Worm (Caenorhabditis elegans) whole organism, L1 larva: ENCODE data around the gene pitr-1.

Experiments used
- aly-2 ChIP-seq: fragments of 150-350 bp; optimal IDR thresholded peaks from 2 replicates; lab custom pipeline; 2014; ENCODE audit warnings: missing biosample characterization, missing genetic modification characterization
- ceh-63 ChIP-seq: fragments of 200-800 bp; sonication (Bioruptor generic); optimal IDR thresholded peaks from 2 replicates; lab custom pipeline; 2018; ENCODE audit warnings: mild to moderate bottlenecking, missing genetic modification characterization, missing compliant biosample characterization
- ceh-90 ChIP-seq: sonication (generic microtip); optimal IDR thresholded peaks from 2 replicates; lab custom pipeline; 2016; ENCODE audit warnings: missing genetic modification characterization, missing compliant biosample characterization
- lir-3 ChIP-seq: sonication (generic microtip); optimal IDR thresholded peaks from 2 replicates; lab custom pipeline; 2016; ENCODE audit warnings: mild to moderate bottlenecking, missing genetic modification characterization, moderate library complexity, missing compliant biosample characterization; ENCODE audit not compliant: poor library complexity
- nhr-11 ChIP-seq: fragments of 150-350 bp; optimal IDR thresholded peaks from 2 replicates; lab custom pipeline; 2014; ENCODE audit warnings: missing biosample characterization, missing genetic modification characterization
- nhr-12 ChIP-seq: sonication (generic microtip); optimal IDR thresholded peaks from 2 replicates; lab custom pipeline; 2017; ENCODE audit warnings: missing biosample characterization, missing genetic modification characterization
- nhr-237 ChIP-seq: fragments of 150-350 bp; optimal IDR thresholded peaks from 2 replicates; lab custom pipeline; 2014; ENCODE audit warnings: missing biosample characterization, missing genetic modification characterization
- nhr-85 ChIP-seq: sonication (generic microtip); peaks from one replicate; lab custom pipeline; 2016; ENCODE audit warnings: missing genetic modification characterization, inconsistent platforms, missing compliant biosample characterization
- pax-3 ChIP-seq: fragments of 200-800 bp; sonication (Bioruptor generic); optimal IDR thresholded peaks from 2 replicates; lab custom pipeline; 2018; ENCODE audit warnings: mild to moderate bottlenecking, missing genetic modification characterization, moderate library complexity, missing compliant biosample characterization
- ztf-11 ChIP-seq, 2 experiments: sonication (generic microtip); optimal IDR thresholded peaks; 2 replicates each; lab custom pipeline; 2016 to 2017; ENCODE audit warnings: missing genetic modification characterization in 2 of 2, missing biosample characterization in 1 of 2, missing compliant biosample characterization in 1 of 2

DNA sequence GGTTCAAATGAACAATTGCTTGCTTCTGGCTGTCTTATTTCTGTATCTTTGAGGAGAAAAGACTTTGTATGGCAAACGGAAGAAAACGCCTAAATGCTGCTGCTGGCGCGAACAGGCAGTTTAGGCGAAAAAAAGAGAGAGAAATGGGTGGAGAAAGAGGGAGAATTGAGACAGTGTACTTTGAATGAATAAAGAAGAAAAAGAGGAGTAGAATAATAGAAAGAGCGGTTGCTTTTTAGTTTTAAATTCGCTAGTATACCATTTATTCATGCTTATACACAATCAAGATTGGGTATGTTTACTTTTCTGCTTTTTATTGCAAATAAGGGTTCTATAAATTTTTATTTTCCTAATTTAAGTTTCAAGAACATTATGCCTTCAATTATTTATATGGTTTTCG is 45.5 kb downstream of the pitr-1 start:
- TF ChIP-seq ceh-63: no peak
- no peak for TF ChIP-seq nhr-237
- TF ChIP-seq aly-2 (tag; lab: Kevin White, UChicago): no peak
- TF ChIP-seq ztf-11 (tag; optimal IDR thresholded peaks at IDR 0.05; lab: Kevin White, UChicago): no peak
- no peak for TF ChIP-seq lir-3
- no peak for TF ChIP-seq ceh-90 (tag; lab: Kevin White, UChicago)
- TF ChIP-seq pax-3 (tag; lab: Kevin White, UChicago): no peak
- no peak for TF ChIP-seq nhr-12 (tag; lab: Kevin White, UChicago)
- TF ChIP-seq nhr-85: no peak
- no peak for TF ChIP-seq nhr-11 (tag; lab: Kevin White, UChicago)
